Worm (Caenorhabditis elegans) whole organism, young adult: ENCODE data around the gene spp-9.

Experiments used
- C17E4.6 ChIP-seq: fragments of 200-800 bp; sonication (Bioruptor generic); IDR thresholded peaks from 2 replicates; pipeline ENCODE4 v1.3.6; 2022; ENCODE audit warnings: missing genetic modification reagents, missing genetic modification characterization, missing compliant biosample characterization
- F22D6.2 ChIP-seq: sonication (generic microtip); optimal IDR thresholded peaks from 2 replicates; lab custom pipeline; 2016; ENCODE audit warnings: mild to moderate bottlenecking, missing genetic modification characterization, missing compliant biosample characterization
- T07F8.4 ChIP-seq: sonication (generic microtip); optimal IDR thresholded peaks from 2 replicates; lab custom pipeline; 2016; ENCODE audit warnings: mild to moderate bottlenecking, missing genetic modification characterization, moderate library complexity, missing compliant biosample characterization
- Y56A3A.18 ChIP-seq: fragments of 200-800 bp; sonication (Bioruptor generic); IDR thresholded peaks from 2 replicates; pipeline ENCODE4 v1.3.6; 2022; ENCODE audit warnings: missing genetic modification reagents, missing genetic modification characterization, missing compliant biosample characterization
- akir-1 ChIP-seq: fragments of 200-800 bp; sonication (Bioruptor generic); optimal IDR thresholded peaks from 2 replicates; lab custom pipeline; 2018; ENCODE audit warnings: mild to moderate bottlenecking, missing genetic modification characterization, moderate library complexity, missing compliant biosample characterization
- ceh-58 ChIP-seq: fragments of 200-800 bp; sonication (Bioruptor generic); IDR thresholded peaks from 2 replicates; pipeline ENCODE4 v1.3.6; 2022; ENCODE audit warnings: missing genetic modification characterization, missing compliant biosample characterization
- ceh-91 ChIP-seq: fragments of 200-800 bp; sonication (Bioruptor generic); IDR thresholded peaks from 2 replicates; pipeline ENCODE4 v1.3.6; 2022; ENCODE audit warnings: missing genetic modification reagents, missing genetic modification characterization, missing compliant biosample characterization
- egl-44 ChIP-seq: fragments of 200-800 bp; sonication (Bioruptor generic); IDR thresholded peaks from 2 replicates; pipeline ENCODE4 v1.3.6; 2022; ENCODE audit warnings: missing genetic modification reagents, missing genetic modification characterization, missing compliant biosample characterization
- ets-4 ChIP-seq: fragments of 200-800 bp; sonication (Bioruptor generic); optimal IDR thresholded peaks from 2 replicates; lab custom pipeline; 2018; ENCODE audit warnings: mild to moderate bottlenecking, missing genetic modification characterization, missing compliant biosample characterization
- gei-17 ChIP-seq: fragments of 200-800 bp; sonication (Bioruptor generic); optimal IDR thresholded peaks from 2 replicates; lab custom pipeline; 2018; ENCODE audit warnings: mild to moderate bottlenecking, missing genetic modification characterization, missing compliant biosample characterization
- lin-54 ChIP-seq: fragments of 200-800 bp; sonication (Bioruptor generic); optimal IDR thresholded peaks from 2 replicates; lab custom pipeline; 2018; ENCODE audit warnings: mild to moderate bottlenecking, missing genetic modification characterization, missing compliant biosample characterization
- sea-2 ChIP-seq: fragments of 200-800 bp; sonication (Bioruptor generic); IDR thresholded peaks from 2 replicates; pipeline ENCODE4 v1.3.6; 2022; ENCODE audit warnings: missing genetic modification characterization, missing compliant biosample characterization
- tbp1 ChIP-seq: fragments of 200-800 bp; sonication (Bioruptor generic); optimal IDR thresholded peaks from 2 replicates; lab custom pipeline; 2018; ENCODE audit warnings: mild to moderate bottlenecking, missing genetic modification characterization, missing compliant biosample characterization
- tbx-9 ChIP-seq: sonication (generic microtip); optimal IDR thresholded peaks from 2 replicates; lab custom pipeline; 2016; ENCODE audit warnings: borderline replicate concordance, missing genetic modification characterization, inconsistent platforms, missing compliant biosample characterization

DNA sequence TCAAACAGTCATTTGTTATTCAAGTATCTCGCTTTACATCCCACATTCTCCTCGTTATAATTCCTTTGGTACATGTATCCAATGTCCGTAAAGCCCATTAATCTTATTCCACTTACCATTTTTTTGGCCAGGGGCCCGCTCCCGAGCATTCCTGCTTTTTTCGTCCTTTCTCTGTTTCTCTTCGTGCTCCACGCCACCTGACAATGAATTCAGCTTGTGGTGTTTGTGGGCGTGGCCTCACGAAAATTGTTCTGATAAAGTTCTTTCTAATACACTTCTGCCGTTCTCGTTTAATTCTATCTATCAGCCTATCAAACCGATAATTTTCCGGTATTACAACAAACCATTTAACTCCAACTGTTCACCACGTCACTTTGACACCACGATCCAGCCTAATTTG, 7.6 kb upstream of the spp-9 start:
- TF ChIP-seq T07F8.4 = no peak
- no peak for TF ChIP-seq sea-2 (GFP tag; lab: Robert Waterston, UW)
- TF ChIP-seq tbx-9 (tag; lab: Kevin White, UChicago) = no peak
- no peak for TF ChIP-seq lin-54 (GFP tag; lab: Kevin White, UChicago)
- TF ChIP-seq ets-4 (GFP tag; lab: Kevin White, UChicago) = no peak
- no peak for TF ChIP-seq akir-1 (GFP tag; lab: Kevin White, UChicago)
- TF ChIP-seq Y56A3A.18 (GFP tag; lab: Robert Waterston, UW) = no peak
- TF ChIP-seq ceh-58 (GFP tag; lab: Robert Waterston, UW) = no peak
- TF ChIP-seq C17E4.6 (GFP tag; lab: Robert Waterston, UW) = no peak
- no peak for TF ChIP-seq egl-44 (GFP tag; lab: Robert Waterston, UW)
- TF ChIP-seq ceh-91 (GFP tag; lab: Robert Waterston, UW) = no peak
- no peak for TF ChIP-seq F22D6.2 (tag; lab: Kevin White, UChicago)
- no peak for TF ChIP-seq tbp1 (GFP tag; lab: Kevin White, UChicago)
- no peak for TF ChIP-seq gei-17 (GFP tag; lab: Kevin White, UChicago)
